Fruit fly (Drosophila melanogaster): ENCODE results near the gene Jhbp5.
A peak's percentile ranks its signal among the peaks of the same experiment; 100 is the strongest.

Jhbp5 gene

DNA sequence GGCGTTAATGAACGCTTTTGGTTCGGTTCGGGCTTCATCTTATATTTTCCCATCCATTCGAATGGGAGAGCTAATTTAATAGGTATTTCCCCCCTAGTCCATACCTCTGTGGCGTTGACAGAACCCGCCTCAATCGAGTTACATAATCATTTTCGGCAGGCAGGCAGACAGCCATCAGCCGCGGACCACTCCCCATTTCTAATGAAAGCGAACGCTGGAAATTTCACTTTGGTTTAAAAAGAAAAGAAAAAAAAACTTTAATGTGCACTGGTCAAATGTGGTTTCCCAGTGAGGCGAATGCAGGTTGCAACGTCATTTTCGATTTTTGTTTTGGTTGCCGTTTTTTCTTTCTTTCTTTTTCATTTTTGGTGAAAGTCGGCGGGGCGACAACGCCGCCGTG, 36.5 kb upstream of the Jhbp5 start (continued):
- TF ChIP-seq CG15336 (GFP tag; IDR thresholded peaks at IDR 0.05): 0 out of 2 replicates have a peak, but pooled peaks have one; percentile 7
- TF ChIP-seq lz (GFP tag; optimal IDR thresholded peaks at IDR 0.05): no peak
- no peak for TF ChIP-seq CG6163 (GFP tag; IDR thresholded peaks at IDR 0.05)
- TF ChIP-seq pdm3 (GFP tag; optimal IDR thresholded peaks at IDR 0.05): no peak
- no peak for TF ChIP-seq CG11294 (GFP tag; IDR thresholded peaks at IDR 0.05)
- TF ChIP-seq CG34406 (GFP tag; optimal IDR thresholded peaks at IDR 0.05): no peak

dm6 chr3R:16080942-16081589, 35.1 kb upstream of the Jhbp5 start, which contains the start of gene CG32855:
TSS of gene CG32855 (minus strand) at chr3R:16080992.
- TF ChIP-seq Hr4 (GFP tag; optimal IDR thresholded peaks at IDR 0.05) (peak; percentile 32), CG34406 (GFP tag; optimal IDR thresholded peaks at IDR 0.05) (peak; percentile 10), CG3919 (GFP tag; optimal IDR thresholded peaks at IDR 0.05) (peak; percentile 33), Eip78C (GFP tag) (peak; percentile 75), fkh (GFP tag; optimal IDR thresholded peaks at IDR 0.05) (peak; percentile 33), ss (GFP tag; optimal IDR thresholded peaks at IDR 0.05) (no peak), Ets21C (GFP tag; optimal IDR thresholded peaks at IDR 0.05) (no peak), pdm3 (GFP tag; optimal IDR thresholded peaks at IDR 0.05) (peak; percentile 23), achi (GFP tag; optimal IDR thresholded peaks at IDR 0.05) (no peak), CG10631 (GFP tag; optimal IDR thresholded peaks at IDR 0.05) (no peak), Hr39 (GFP tag; optimal IDR thresholded peaks at IDR 0.05) (no peak), CG32006 (GFP tag; optimal IDR thresholded peaks at IDR 0.05) (peak; percentile 45), CG8632 (GFP tag; optimal IDR thresholded peaks at IDR 0.05) (no peak), CG15336 (GFP tag; IDR thresholded peaks at IDR 0.05) (0 out of 2 replicates have a peak, but pooled peaks have one; percentile 27), eg (GFP tag; IDR thresholded peaks at IDR 0.05) (no peak), Ets96B (tag; optimal IDR thresholded peaks at IDR 0.05) (no peak)

dm6 chr3R:16078247-16078646, 32.3 kb upstream of the Jhbp5 start:
- no peak for TF ChIP-seq Met (GFP tag; optimal IDR thresholded peaks at IDR 0.05)
- TF ChIP-seq CG10669 (GFP tag; optimal IDR thresholded peaks at IDR 0.05): no peak
- TF ChIP-seq CG15336 (GFP tag; IDR thresholded peaks at IDR 0.05): no peak
- TF ChIP-seq Ets21C (GFP tag; optimal IDR thresholded peaks at IDR 0.05): no peak
- no peak for TF ChIP-seq salr (GFP tag; optimal IDR thresholded peaks at IDR 0.05)
- TF ChIP-seq Smox (GFP tag; optimal IDR thresholded peaks at IDR 0.05): no peak
- no peak for TF ChIP-seq CG11762 (GFP tag; optimal IDR thresholded peaks at IDR 0.05; ENCODE audit: insufficient read depth)
- no peak for TF ChIP-seq CG8319 (GFP tag; optimal IDR thresholded peaks at IDR 0.05)
- no peak for TF ChIP-seq Eip93F (GFP tag; optimal IDR thresholded peaks at IDR 0.05)
- no peak for TF ChIP-seq CG4318 (GFP tag; optimal IDR thresholded peaks at IDR 0.05)
- no peak for TF ChIP-seq CG6276 (GFP tag; optimal IDR thresholded peaks at IDR 0.05)
- TF ChIP-seq Hr38 (GFP tag; optimal IDR thresholded peaks at IDR 0.05): no peak
- TF ChIP-seq OdsH (GFP tag; optimal IDR thresholded peaks at IDR 0.05): no peak
- no peak for TF ChIP-seq CG34406 (GFP tag; optimal IDR thresholded peaks at IDR 0.05)
- no peak for TF ChIP-seq CG11902 (GFP tag; optimal IDR thresholded peaks at IDR 0.05)

DNA sequence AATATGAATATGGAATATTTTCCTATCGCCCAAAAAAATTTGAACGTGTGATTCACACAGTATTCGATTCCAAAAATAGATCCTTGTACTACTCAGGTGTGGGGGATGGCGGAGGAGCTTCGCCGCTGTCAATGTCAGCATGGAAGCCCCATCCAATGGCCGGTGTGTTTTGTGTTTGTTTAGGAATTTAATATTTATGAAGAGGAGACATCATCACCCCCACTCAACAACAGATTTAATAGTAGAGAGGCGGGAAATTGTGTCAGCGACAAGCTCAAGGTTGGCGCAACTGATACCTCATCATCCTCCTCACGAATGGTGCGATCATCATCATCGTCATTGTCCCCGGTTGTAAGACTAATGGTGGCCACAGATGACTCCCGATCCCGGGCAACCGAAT, 28.2 kb upstream of the Jhbp5 start:
- no peak for TF ChIP-seq fkh (GFP tag; optimal IDR thresholded peaks at IDR 0.05)
- TF ChIP-seq achi (GFP tag; optimal IDR thresholded peaks at IDR 0.05): no peak
- no peak for TF ChIP-seq CG11902 (GFP tag; optimal IDR thresholded peaks at IDR 0.05)
- TF ChIP-seq CG34406 (GFP tag; optimal IDR thresholded peaks at IDR 0.05): no peak
- no peak for TF ChIP-seq fd85E (GFP tag; optimal IDR thresholded peaks at IDR 0.05)
- no peak for TF ChIP-seq dac (GFP tag; optimal IDR thresholded peaks at IDR 0.05)

- TF ChIP-seq CG4318 (GFP tag; optimal IDR thresholded peaks at IDR 0.05): no peak
- TF ChIP-seq CG31627 (GFP tag; optimal IDR thresholded peaks at IDR 0.05): no peak
- no peak for TF ChIP-seq CG11294 (GFP tag; IDR thresholded peaks at IDR 0.05)
- no peak for TF ChIP-seq fd85E (GFP tag; optimal IDR thresholded peaks at IDR 0.05)
- no peak for TF ChIP-seq topi (GFP tag; optimal IDR thresholded peaks at IDR 0.05)
- TF ChIP-seq CG16779 (tag; optimal IDR thresholded peaks at IDR 0.05): peak; percentile 9
- TF ChIP-seq Ets96B (tag; optimal IDR thresholded peaks at IDR 0.05): no peak
- no peak for TF ChIP-seq CG6276 (GFP tag; optimal IDR thresholded peaks at IDR 0.05)
- no peak for TF ChIP-seq CG10669 (GFP tag; optimal IDR thresholded peaks at IDR 0.05)
- TF ChIP-seq OdsH (GFP tag; optimal IDR thresholded peaks at IDR 0.05): no peak
- no peak for TF ChIP-seq Hr38 (GFP tag; optimal IDR thresholded peaks at IDR 0.05)
- TF ChIP-seq CG3032 (tag; optimal IDR thresholded peaks at IDR 0.05): no peak
- peak; percentile 24 for TF ChIP-seq CG32006 (GFP tag; optimal IDR thresholded peaks at IDR 0.05)
- no peak for TF ChIP-seq CG3919 (GFP tag; optimal IDR thresholded peaks at IDR 0.05)
- TF ChIP-seq lz (GFP tag; optimal IDR thresholded peaks at IDR 0.05): no peak
- TF ChIP-seq eg (GFP tag; IDR thresholded peaks at IDR 0.05): no peak
- no peak for TF ChIP-seq ss (GFP tag; optimal IDR thresholded peaks at IDR 0.05)
- no peak for TF ChIP-seq Gug (GFP tag; IDR thresholded peaks at IDR 0.05)
- peak; percentile 0 for TF ChIP-seq CG6808 (GFP tag; optimal IDR thresholded peaks at IDR 0.05)
- peak; percentile 53 for TF ChIP-seq dsx (GFP tag; optimal IDR thresholded peaks at IDR 0.05; ENCODE audit: poor library complexity, severe bottlenecking)
- TF ChIP-seq CG15336 (GFP tag; IDR thresholded peaks at IDR 0.05): no peak
- no peak for TF ChIP-seq CG8319 (GFP tag; optimal IDR thresholded peaks at IDR 0.05)
- TF ChIP-seq salr (GFP tag; optimal IDR thresholded peaks at IDR 0.05): no peak
Observed at dm6 chr3R:16072581-16072908, 26.6 kb upstream of the Jhbp5 start.

Measured in whole organism, prepupa.